Worm (Caenorhabditis elegans) whole organism, early embryonic: Measurements from ENCODE around the gene sfa-1.
A peak's percentile ranks its signal among the peaks of the same experiment; 100 is the strongest.

Source experiments
- B0310.2 ChIP-seq: sonication (generic microtip); optimal IDR thresholded peaks from 2 replicates; lab custom pipeline; 2016; ENCODE audit warnings: mild to moderate bottlenecking, missing genetic modification characterization, missing compliant biosample characterization
- F13C5.2 ChIP-seq: sonication (generic microtip); optimal IDR thresholded peaks from 2 replicates; lab custom pipeline; 2017; ENCODE audit warnings: mild to moderate bottlenecking, missing genetic modification characterization, inconsistent platforms, missing compliant biosample characterization
- aly-1 ChIP-seq: sonication (generic microtip); optimal IDR thresholded peaks from 2 replicates; lab custom pipeline; 2016; ENCODE audit warnings: missing genetic modification characterization, missing compliant biosample characterization
- ama-1 ChIP-seq: fragments of 150-350 bp; optimal IDR thresholded peaks from 2 replicates; lab custom pipeline; 2014
- ceh-13 ChIP-seq: fragments of 200-800 bp; sonication (Bioruptor generic); optimal IDR thresholded peaks from 2 replicates; lab custom pipeline; 2018; ENCODE audit warnings: mild to moderate bottlenecking, missing genetic modification characterization, missing compliant biosample characterization
- ceh-36 ChIP-seq: sonication (generic microtip); optimal IDR thresholded peaks from 2 replicates; lab custom pipeline; 2016; ENCODE audit warnings: missing genetic modification characterization, inconsistent platforms, missing compliant biosample characterization
- ets-7 ChIP-seq: sonication (generic microtip); optimal IDR thresholded peaks from 2 replicates; lab custom pipeline; 2016; ENCODE audit warnings: missing genotype, missing genetic modification characterization, missing compliant biosample characterization
- flt-1 ChIP-seq: fragments of 200-800 bp; sonication (Bioruptor generic); IDR thresholded peaks from 2 replicates; pipeline ENCODE4 v1.3.6; 2022; ENCODE audit warnings: missing genetic modification characterization, missing compliant biosample characterization
- hmbx-1 ChIP-seq: sonication (generic microtip); optimal IDR thresholded peaks from 2 replicates; lab custom pipeline; 2016; ENCODE audit warnings: mild to moderate bottlenecking, missing genetic modification characterization, missing compliant biosample characterization
- hmg-4 ChIP-seq: fragments of 200-800 bp; sonication (Bioruptor generic); optimal IDR thresholded peaks from 2 replicates; lab custom pipeline; 2018; ENCODE audit warnings: mild to moderate bottlenecking, missing genetic modification characterization, missing compliant biosample characterization
- hnd-1 ChIP-seq: sonication (generic microtip); optimal IDR thresholded peaks from 2 replicates; lab custom pipeline; 2016; ENCODE audit warnings: missing genetic modification characterization, missing compliant biosample characterization
- pes-1 ChIP-seq: fragments of 200-800 bp; sonication (Bioruptor generic); IDR thresholded peaks from 2 replicates; pipeline ENCODE4 v1.3.6; 2022; ENCODE audit warnings: missing genetic modification reagents, missing genetic modification characterization, missing compliant biosample characterization
- scrt-1 ChIP-seq: fragments of 200-800 bp; sonication (Bioruptor generic); IDR thresholded peaks from 2 replicates; pipeline ENCODE4 v1.3.6; 2022; ENCODE audit warnings: missing genetic modification characterization, missing compliant biosample characterization
- sea-1 ChIP-seq: fragments of 200-800 bp; sonication (Bioruptor generic); conservative IDR thresholded peaks from 2 replicates; pipeline ENCODE4 v1.3.6; 2022; ENCODE audit warnings: missing genetic modification characterization, missing compliant biosample characterization
- tbx-11 ChIP-seq: fragments of 200-800 bp; sonication (Bioruptor generic); IDR thresholded peaks from 2 replicates; pipeline ENCODE4 v1.3.6; 2022; ENCODE audit warnings: missing genetic modification characterization, missing compliant biosample characterization
- tbx-37 ChIP-seq: fragments of 200-800 bp; sonication (Bioruptor generic); conservative IDR thresholded peaks from 2 replicates; pipeline ENCODE4 v1.3.6; 2022; ENCODE audit warnings: missing genetic modification reagents, missing genetic modification characterization, missing compliant biosample characterization
- tra-4 ChIP-seq: sonication (generic microtip); optimal IDR thresholded peaks from 2 replicates; lab custom pipeline; 2017; ENCODE audit warnings: missing genetic modification characterization, missing compliant biosample characterization

sfa-1 gene

ce11 chrIV:17110882-17111281 is at the start of gene sfa-1:
Gene sfa-1, minus strand, starts transcription at chrIV:17110982.
- TF ChIP-seq hmg-4 (no peak), tbx-37 (no peak), aly-1 (tag; lab: Kevin White, UChicago) (no peak), ama-1 (lab: Kevin White, UChicago) (no peak), ceh-36 (tag; lab: Kevin White, UChicago) (no peak), F13C5.2 (no peak), ceh-13 (GFP tag; lab: Kevin White, UChicago) (no peak), tra-4 (tag; lab: Kevin White, UChicago) (no peak), B0310.2 (tag; lab: Kevin White, UChicago) (no peak), tbx-11 (GFP tag; lab: Robert Waterston, UW) (no peak), scrt-1 (no peak), pes-1 (GFP tag; lab: Robert Waterston, UW) (no peak), ets-7 (tag; lab: Kevin White, UChicago) (no peak), hnd-1 (no peak), flt-1 (GFP tag; lab: Robert Waterston, UW) (no peak), sea-1 (no peak)

ce11 chrIV:17155625-17156024 is 44.8 kb upstream of the sfa-1 start:
- TF ChIP-seq pes-1 (GFP tag; lab: Robert Waterston, UW) = peak; percentile 44; the same call in 1 of the 2 replicates

- TF ChIP-seq ceh-36 (tag; lab: Kevin White, UChicago) (no peak), scrt-1 (no peak), tra-4 (tag; lab: Kevin White, UChicago) (no peak), sea-1 (no peak), ceh-13 (GFP tag; lab: Kevin White, UChicago) (no peak), tbx-11 (GFP tag; lab: Robert Waterston, UW) (no peak), flt-1 (GFP tag; lab: Robert Waterston, UW) (no peak), hmg-4 (no peak), ama-1 (lab: Kevin White, UChicago) (no peak), pes-1 (GFP tag; lab: Robert Waterston, UW) (no peak), tbx-37 (no peak), B0310.2 (tag; lab: Kevin White, UChicago) (no peak), aly-1 (tag; lab: Kevin White, UChicago) (no peak), ets-7 (tag; lab: Kevin White, UChicago) (no peak), hmbx-1 (no peak)
Observed at ce11 chrIV:17153002-17153401, 42.2 kb upstream of the sfa-1 start.

DNA sequence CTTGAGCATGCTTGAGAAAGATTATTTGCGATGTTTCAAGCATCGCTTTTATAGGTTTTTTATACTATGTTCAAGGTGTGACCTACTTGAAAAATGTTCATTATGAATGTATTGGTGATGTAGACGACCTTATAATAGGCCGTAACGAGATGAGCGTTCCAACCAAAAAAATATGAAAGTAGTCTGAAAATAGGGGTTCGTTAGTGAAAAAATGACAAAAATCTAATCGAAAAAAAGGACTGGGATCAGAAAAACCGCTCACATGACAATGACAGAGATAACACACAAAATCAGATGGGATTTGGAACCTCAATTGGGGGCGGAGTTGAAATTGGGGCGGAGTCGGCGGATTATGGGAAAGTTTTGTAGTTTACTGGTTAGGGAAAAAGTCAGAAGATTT is 40.1 kb upstream of the sfa-1 start, which contains the start of gene Y116A8C.40:
Gene Y116A8C.40 (minus strand): TSS at position 101 of the 400 bp plus-strand sequence.
- TF ChIP-seq B0310.2 (tag; lab: Kevin White, UChicago) (no peak), ceh-13 (GFP tag; lab: Kevin White, UChicago) (no peak), ets-7 (tag; lab: Kevin White, UChicago) (no peak), ama-1 (lab: Kevin White, UChicago) (no peak), hnd-1 (no peak), hmg-4 (no peak), tbx-11 (GFP tag; lab: Robert Waterston, UW) (no peak), tbx-37 (no peak), F13C5.2 (no peak), tra-4 (tag; lab: Kevin White, UChicago) (no peak), hmbx-1 (no peak), pes-1 (GFP tag; lab: Robert Waterston, UW) (no peak), sea-1 (no peak), ceh-36 (tag; lab: Kevin White, UChicago) (no peak), flt-1 (GFP tag; lab: Robert Waterston, UW) (no peak)

ce11 chrIV:17150418-17150817 is 39.6 kb upstream of the sfa-1 start:
- TF ChIP-seq hmbx-1 (no peak), scrt-1 (no peak), tbx-37 (no peak), flt-1 (GFP tag; lab: Robert Waterston, UW) (no peak), hmg-4 (no peak), aly-1 (tag; lab: Kevin White, UChicago) (no peak), ama-1 (lab: Kevin White, UChicago) (no peak), sea-1 (no peak), pes-1 (GFP tag; lab: Robert Waterston, UW) (no peak), tbx-11 (GFP tag; lab: Robert Waterston, UW) (no peak), B0310.2 (tag; lab: Kevin White, UChicago) (no peak)

DNA sequence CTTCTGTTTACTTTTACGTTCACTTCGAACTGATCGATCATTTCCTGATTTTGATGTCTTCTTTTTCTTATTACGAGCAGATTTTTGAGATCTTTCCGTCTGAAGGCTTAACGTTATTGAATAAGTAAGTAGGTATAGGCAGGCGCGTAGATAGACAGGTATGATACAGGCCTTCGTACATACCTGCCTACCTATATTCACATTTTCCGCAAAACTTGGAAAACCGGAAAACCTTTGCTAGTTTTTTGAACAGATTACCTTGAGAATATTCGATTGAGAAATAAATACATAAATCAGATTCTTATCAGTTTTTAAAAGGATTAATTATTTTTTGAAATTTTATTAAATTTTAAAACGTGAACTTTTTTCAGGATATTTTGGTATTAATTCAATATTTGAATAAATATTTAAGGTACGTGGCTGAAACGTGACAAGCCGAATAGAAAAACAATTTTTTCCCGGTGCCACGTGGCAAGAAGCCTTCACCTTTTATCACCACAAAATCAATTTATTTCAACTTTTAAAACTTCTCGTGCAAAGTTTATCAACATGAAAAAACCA is 20.3 kb upstream of the sfa-1 start, which contains the start of the genes Y116A8C.37 and Y116A8C.38:
Gene Y116A8C.37 (minus strand): TSS at position 101 of the 561 bp plus-strand sequence.
Gene Y116A8C.38 (plus strand): TSS at position 511 of the 561 bp plus-strand sequence.
- no peak for TF ChIP-seq ceh-13 (GFP tag; lab: Kevin White, UChicago)
- TF ChIP-seq B0310.2 (tag; lab: Kevin White, UChicago) = no peak
- TF ChIP-seq tbx-11 (GFP tag; lab: Robert Waterston, UW) = no peak
- no peak for TF ChIP-seq pes-1 (GFP tag; lab: Robert Waterston, UW)

- no peak; the same call in 1 of the 2 replicates for TF ChIP-seq tbx-37
- no peak for TF ChIP-seq tra-4 (tag; lab: Kevin White, UChicago)
- TF ChIP-seq B0310.2 (tag; lab: Kevin White, UChicago) = no peak
- TF ChIP-seq ama-1 (lab: Kevin White, UChicago) = no peak
- no peak for TF ChIP-seq pes-1 (GFP tag; lab: Robert Waterston, UW)
- TF ChIP-seq F13C5.2 = no peak
- TF ChIP-seq aly-1 (tag; lab: Kevin White, UChicago) = no peak
- no peak for TF ChIP-seq hmbx-1
- no peak for TF ChIP-seq ets-7 (tag; lab: Kevin White, UChicago)
- TF ChIP-seq flt-1 (GFP tag; lab: Robert Waterston, UW) = no peak
- TF ChIP-seq hnd-1 = no peak
- TF ChIP-seq scrt-1 = no peak
- TF ChIP-seq ceh-36 (tag; lab: Kevin White, UChicago) = no peak
- no peak for TF ChIP-seq sea-1
- no peak for TF ChIP-seq hmg-4
- no peak for TF ChIP-seq tbx-11 (GFP tag; lab: Robert Waterston, UW)
- TF ChIP-seq ceh-13 (GFP tag; lab: Kevin White, UChicago) = no peak
Observed at ce11 chrIV:17126512-17126911, 15.7 kb upstream of the sfa-1 start.
